Fruit fly (Drosophila melanogaster) whole organism, pupa: ENCODE results near the gene Ogdh.

ENCODE experiments used
- CG12605 ChIP-seq: fragments of 200-800 bp; sonication (Bioruptor generic); IDR thresholded peaks from 2 replicates; pipeline ENCODE4 v1.3.6; 2022; ENCODE audit warnings: missing biosample characterization, missing genetic modification characterization
- CG15710 ChIP-seq: fragments of 200-800 bp; sonication (Bioruptor generic); optimal IDR thresholded peaks from 2 replicates; lab custom pipeline; 2018; ENCODE audit warnings: missing biosample characterization, mild to moderate bottlenecking, missing genetic modification characterization, moderate library complexity
- CG17806 ChIP-seq: fragments of 200-800 bp; sonication (Bioruptor generic); optimal IDR thresholded peaks from 2 replicates; lab custom pipeline; 2018; ENCODE audit warnings: missing biosample characterization, mild to moderate bottlenecking, missing genetic modification characterization, moderate library complexity
- CG32121 ChIP-seq: fragments of 200-800 bp; sonication (Bioruptor generic); IDR thresholded peaks from 2 replicates; pipeline ENCODE4 v1.3.6; 2022; ENCODE audit warnings: missing biosample characterization, missing genetic modification characterization
- CG4496 ChIP-seq: fragments of 200-800 bp; sonication (Bioruptor generic); IDR thresholded peaks from 3 replicates; pipeline ENCODE4 v1.3.6; 2022; ENCODE audit warnings: missing biosample characterization, missing genetic modification characterization
- D1 ChIP-seq: fragments of 200-800 bp; sonication (Bioruptor generic); optimal IDR thresholded peaks from 2 replicates; lab custom pipeline; 2018; ENCODE audit warnings: missing biosample characterization, mild to moderate bottlenecking, missing genetic modification characterization, moderate library complexity
- EcR ChIP-seq: fragments of 200-800 bp; sonication (Bioruptor generic); optimal IDR thresholded peaks from 3 replicates; lab custom pipeline; 2019; ENCODE audit warnings: missing biosample characterization, missing genetic modification characterization, mild to moderate bottlenecking, moderate library complexity, missing genetic modification reagents
- Ets98B ChIP-seq: fragments of 200-800 bp; sonication (Bioruptor generic); IDR thresholded peaks from 2 replicates; pipeline ENCODE4 v1.3.6; 2022; ENCODE audit warnings: missing biosample characterization, missing genetic modification characterization
- Snoo ChIP-seq: fragments of 200-800 bp; sonication (Bioruptor generic); optimal IDR thresholded peaks from 3 replicates; lab custom pipeline; 2017; ENCODE audit warnings: missing biosample characterization, mild to moderate bottlenecking, missing genetic modification characterization, inconsistent platforms
- rn ChIP-seq: fragments of 200-800 bp; sonication (Bioruptor generic); IDR thresholded peaks from 2 replicates; pipeline ENCODE4 v1.3.6; 2022; ENCODE audit warnings: missing biosample characterization, missing genetic modification characterization

dm6 chr3L:17010492-17011303 lies 56.1 kb downstream of the Ogdh start:
- TF ChIP-seq Ets98B (GFP tag; lab: Robert Waterston, UW): no peak; the same call in none of the 2 replicates
- TF ChIP-seq CG15710: peak; percentile 24
- no peak for TF ChIP-seq rn (GFP tag; lab: Robert Waterston, UW)
- TF ChIP-seq EcR: peak; percentile 57
- peak; percentile 56 for TF ChIP-seq CG32121 (GFP tag; lab: Robert Waterston, UW)
- TF ChIP-seq CG4496: no peak; the same call in 2 of the 3 replicates
- TF ChIP-seq CG12605 (GFP tag; lab: Robert Waterston, UW): no peak
- no peak for TF ChIP-seq CG17806 (tag; lab: Kevin White, UChicago)
- TF ChIP-seq D1 (tag; lab: Kevin White, UChicago): no peak
- TF ChIP-seq Snoo (tag; lab: Kevin White, UChicago): peak; percentile 50
